Worm (Caenorhabditis elegans) whole organism, early embryonic: ENCODE data around the gene K07G6.1.

Source experiments
- B0310.2 ChIP-seq: sonication (generic microtip); optimal IDR thresholded peaks from 2 replicates; lab custom pipeline; 2016; ENCODE audit warnings: mild to moderate bottlenecking, missing genetic modification characterization, missing compliant biosample characterization
- F13C5.2 ChIP-seq: sonication (generic microtip); optimal IDR thresholded peaks from 2 replicates; lab custom pipeline; 2017; ENCODE audit warnings: mild to moderate bottlenecking, missing genetic modification characterization, inconsistent platforms, missing compliant biosample characterization
- aly-1 ChIP-seq: sonication (generic microtip); optimal IDR thresholded peaks from 2 replicates; lab custom pipeline; 2016; ENCODE audit warnings: missing genetic modification characterization, missing compliant biosample characterization
- ama-1 ChIP-seq: fragments of 150-350 bp; optimal IDR thresholded peaks from 2 replicates; lab custom pipeline; 2014
- ceh-13 ChIP-seq: fragments of 200-800 bp; sonication (Bioruptor generic); optimal IDR thresholded peaks from 2 replicates; lab custom pipeline; 2018; ENCODE audit warnings: mild to moderate bottlenecking, missing genetic modification characterization, missing compliant biosample characterization
- ceh-36 ChIP-seq: sonication (generic microtip); optimal IDR thresholded peaks from 2 replicates; lab custom pipeline; 2016; ENCODE audit warnings: missing genetic modification characterization, inconsistent platforms, missing compliant biosample characterization
- ets-7 ChIP-seq: sonication (generic microtip); optimal IDR thresholded peaks from 2 replicates; lab custom pipeline; 2016; ENCODE audit warnings: missing genotype, missing genetic modification characterization, missing compliant biosample characterization
- flt-1 ChIP-seq: fragments of 200-800 bp; sonication (Bioruptor generic); IDR thresholded peaks from 2 replicates; pipeline ENCODE4 v1.3.6; 2022; ENCODE audit warnings: missing genetic modification characterization, missing compliant biosample characterization
- hmg-4 ChIP-seq: fragments of 200-800 bp; sonication (Bioruptor generic); optimal IDR thresholded peaks from 2 replicates; lab custom pipeline; 2018; ENCODE audit warnings: mild to moderate bottlenecking, missing genetic modification characterization, missing compliant biosample characterization
- hnd-1 ChIP-seq: sonication (generic microtip); optimal IDR thresholded peaks from 2 replicates; lab custom pipeline; 2016; ENCODE audit warnings: missing genetic modification characterization, missing compliant biosample characterization
- pes-1 ChIP-seq: fragments of 200-800 bp; sonication (Bioruptor generic); IDR thresholded peaks from 2 replicates; pipeline ENCODE4 v1.3.6; 2022; ENCODE audit warnings: missing genetic modification reagents, missing genetic modification characterization, missing compliant biosample characterization
- scrt-1 ChIP-seq: fragments of 200-800 bp; sonication (Bioruptor generic); IDR thresholded peaks from 2 replicates; pipeline ENCODE4 v1.3.6; 2022; ENCODE audit warnings: missing genetic modification characterization, missing compliant biosample characterization
- tbx-11 ChIP-seq: fragments of 200-800 bp; sonication (Bioruptor generic); IDR thresholded peaks from 2 replicates; pipeline ENCODE4 v1.3.6; 2022; ENCODE audit warnings: missing genetic modification characterization, missing compliant biosample characterization
- tbx-37 ChIP-seq: fragments of 200-800 bp; sonication (Bioruptor generic); conservative IDR thresholded peaks from 2 replicates; pipeline ENCODE4 v1.3.6; 2022; ENCODE audit warnings: missing genetic modification reagents, missing genetic modification characterization, missing compliant biosample characterization

DNA sequence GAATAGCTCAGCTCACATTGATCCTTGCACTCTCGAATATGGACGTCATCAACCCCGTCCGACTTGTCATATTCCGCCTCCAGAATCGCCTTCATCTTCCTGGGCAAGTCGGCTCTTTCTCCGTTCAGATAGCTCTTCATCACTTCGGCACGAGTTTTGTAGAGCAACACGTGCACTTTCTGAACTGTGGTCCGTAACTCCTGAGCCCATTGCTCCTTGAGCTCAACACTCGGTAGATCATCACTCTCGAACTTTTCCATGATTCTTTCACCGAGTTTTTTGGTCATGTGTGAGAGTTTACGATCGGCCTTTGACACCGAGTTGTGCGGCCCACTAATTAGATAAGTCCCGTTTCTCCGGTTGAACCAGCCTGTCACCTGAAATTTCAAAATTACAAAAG, 6.2 kb upstream of the K07G6.1 start:
- no peak for TF ChIP-seq B0310.2 (tag; lab: Kevin White, UChicago)
- no peak for TF ChIP-seq scrt-1 (GFP tag; lab: Robert Waterston, UW)
- no peak for TF ChIP-seq flt-1 (GFP tag; lab: Robert Waterston, UW)
- no peak for TF ChIP-seq tbx-37 (GFP tag; lab: Robert Waterston, UW)
- no peak for TF ChIP-seq aly-1 (tag; lab: Kevin White, UChicago)
- no peak for TF ChIP-seq ama-1 (lab: Kevin White, UChicago)
- no peak for TF ChIP-seq tbx-11 (GFP tag; lab: Robert Waterston, UW)
- no peak for TF ChIP-seq ceh-36
- no peak for TF ChIP-seq ets-7 (tag; lab: Kevin White, UChicago)
- TF ChIP-seq F13C5.2 (tag; lab: Kevin White, UChicago) = no peak
- no peak for TF ChIP-seq ceh-13
- TF ChIP-seq hnd-1 (tag; lab: Kevin White, UChicago) = no peak
- TF ChIP-seq hmg-4 = no peak
- no peak for TF ChIP-seq pes-1 (GFP tag; lab: Robert Waterston, UW)
